Fruit fly (Drosophila melanogaster) whole organism, pupa: ENCODE data around the gene CG9541.

Source experiments
- CG10348 ChIP-seq: fragments of 200-800 bp; sonication (Bioruptor generic); IDR thresholded peaks from 2 replicates; pipeline ENCODE4 v1.3.6; 2022; ENCODE audit warnings: missing biosample characterization, missing genetic modification characterization
- CG12605 ChIP-seq: fragments of 200-800 bp; sonication (Bioruptor generic); IDR thresholded peaks from 2 replicates; pipeline ENCODE4 v1.3.6; 2022; ENCODE audit warnings: missing biosample characterization, missing genetic modification characterization
- CG13204 ChIP-seq: fragments of 200-800 bp; sonication (Bioruptor generic); optimal IDR thresholded peaks from 2 replicates; lab custom pipeline; 2018; ENCODE audit warnings: missing biosample characterization, mild to moderate bottlenecking, missing genetic modification characterization, moderate library complexity
- CG14655 ChIP-seq: fragments of 200-800 bp; sonication (Bioruptor generic); optimal IDR thresholded peaks from 3 replicates; lab custom pipeline; 2017; ENCODE audit warnings: mild to moderate bottlenecking, missing biosample characterization, missing genetic modification reagents, missing genetic modification characterization
- CG15710 ChIP-seq: fragments of 200-800 bp; sonication (Bioruptor generic); optimal IDR thresholded peaks from 2 replicates; lab custom pipeline; 2018; ENCODE audit warnings: missing biosample characterization, mild to moderate bottlenecking, missing genetic modification characterization, moderate library complexity
- CG17806 ChIP-seq: fragments of 200-800 bp; sonication (Bioruptor generic); optimal IDR thresholded peaks from 2 replicates; lab custom pipeline; 2018; ENCODE audit warnings: missing biosample characterization, mild to moderate bottlenecking, missing genetic modification characterization, moderate library complexity
- CG32121 ChIP-seq: fragments of 200-800 bp; sonication (Bioruptor generic); IDR thresholded peaks from 2 replicates; pipeline ENCODE4 v1.3.6; 2022; ENCODE audit warnings: missing biosample characterization, missing genetic modification characterization
- CG34367 ChIP-seq: fragments of 200-800 bp; sonication (Bioruptor generic); optimal IDR thresholded peaks from 2 replicates; lab custom pipeline; 2018; ENCODE audit warnings: missing biosample characterization, mild to moderate bottlenecking, missing genetic modification characterization
- CG4496 ChIP-seq: fragments of 200-800 bp; sonication (Bioruptor generic); IDR thresholded peaks from 3 replicates; pipeline ENCODE4 v1.3.6; 2022; ENCODE audit warnings: missing biosample characterization, missing genetic modification characterization
- CG8159 ChIP-seq: fragments of 200-800 bp; sonication (Bioruptor generic); optimal IDR thresholded peaks from 3 replicates; lab custom pipeline; 2018; ENCODE audit warnings: missing biosample characterization, mild to moderate bottlenecking, missing genetic modification characterization, moderate library complexity
- CG8301 ChIP-seq: fragments of 200-800 bp; sonication (Bioruptor generic); optimal IDR thresholded peaks from 2 replicates; lab custom pipeline; 2018; ENCODE audit warnings: missing biosample characterization, mild to moderate bottlenecking, missing genetic modification characterization
- CG9948 ChIP-seq: fragments of 200-800 bp; sonication (Bioruptor generic); optimal IDR thresholded peaks from 2 replicates; lab custom pipeline; 2018; ENCODE audit warnings: missing biosample characterization, mild to moderate bottlenecking, missing genetic modification characterization, moderate library complexity
- D1 ChIP-seq: fragments of 200-800 bp; sonication (Bioruptor generic); optimal IDR thresholded peaks from 2 replicates; lab custom pipeline; 2018; ENCODE audit warnings: missing biosample characterization, mild to moderate bottlenecking, missing genetic modification characterization, moderate library complexity
- EcR ChIP-seq: fragments of 200-800 bp; sonication (Bioruptor generic); optimal IDR thresholded peaks from 3 replicates; lab custom pipeline; 2019; ENCODE audit warnings: missing biosample characterization, missing genetic modification characterization, mild to moderate bottlenecking, moderate library complexity, missing genetic modification reagents
- Ets98B ChIP-seq: fragments of 200-800 bp; sonication (Bioruptor generic); IDR thresholded peaks from 2 replicates; pipeline ENCODE4 v1.3.6; 2022; ENCODE audit warnings: missing biosample characterization, missing genetic modification characterization
- Pif1A ChIP-seq: fragments of 200-800 bp; sonication (Bioruptor generic); optimal IDR thresholded peaks from 3 replicates; lab custom pipeline; 2016; ENCODE audit warnings: missing biosample characterization, missing genetic modification characterization
- Pif1B ChIP-seq: fragments of 200-800 bp; sonication (Bioruptor generic); optimal IDR thresholded peaks from 3 replicates; lab custom pipeline; 2016; ENCODE audit warnings: missing biosample characterization, missing genetic modification characterization
- Snoo ChIP-seq: fragments of 200-800 bp; sonication (Bioruptor generic); optimal IDR thresholded peaks from 3 replicates; lab custom pipeline; 2017; ENCODE audit warnings: missing biosample characterization, mild to moderate bottlenecking, missing genetic modification characterization, inconsistent platforms
- fd96Ca ChIP-seq: fragments of 200-800 bp; sonication (Bioruptor generic); IDR thresholded peaks from 3 replicates; pipeline ENCODE4 v1.3.6; 2022; ENCODE audit warnings: missing biosample characterization, missing genetic modification characterization
- gl ChIP-seq: fragments of 200-800 bp; sonication (Bioruptor generic); optimal IDR thresholded peaks from 2 replicates; lab custom pipeline; 2018; ENCODE audit warnings: missing biosample characterization, mild to moderate bottlenecking, missing genetic modification characterization
- rn ChIP-seq: fragments of 200-800 bp; sonication (Bioruptor generic); IDR thresholded peaks from 2 replicates; pipeline ENCODE4 v1.3.6; 2022; ENCODE audit warnings: missing biosample characterization, missing genetic modification characterization

CG9541 gene

DNA sequence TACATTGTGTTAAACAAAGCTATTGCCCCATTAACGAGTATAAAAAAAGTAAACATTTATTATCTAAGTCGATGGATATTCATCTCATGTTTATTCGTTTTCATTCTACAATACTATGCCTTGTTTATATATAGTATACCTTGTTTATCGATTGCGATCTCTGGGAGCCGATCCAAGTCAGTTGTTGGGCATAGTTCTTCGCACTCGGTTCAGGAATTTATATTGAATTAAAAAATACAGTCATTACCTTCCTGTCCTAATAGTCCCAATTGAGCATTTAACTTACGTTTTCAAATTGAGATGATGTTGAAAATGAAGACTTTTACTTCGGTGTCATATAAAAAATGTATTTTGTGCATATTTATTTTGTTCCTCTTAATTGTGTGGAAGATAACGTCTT is 10.6 kb downstream of the CG9541 start, which contains the start of gene CG32984:
TSS of gene CG32984 (plus strand) at position 301 of the 400 bp plus-strand sequence.
- TF ChIP-seq CG14655 (no peak), CG32121 (GFP tag; lab: Robert Waterston, UW) (no peak), CG8159 (tag; lab: Kevin White, UChicago) (no peak), CG34367 (tag; lab: Kevin White, UChicago) (no peak), EcR (GFP tag; lab: Kevin White, UChicago) (no peak), CG8301 (tag; lab: Kevin White, UChicago) (no peak), rn (GFP tag; lab: Robert Waterston, UW) (no peak), Snoo (tag; lab: Kevin White, UChicago) (no peak), gl (tag; lab: Kevin White, UChicago) (no peak), CG12605 (no peak), CG13204 (GFP tag; lab: Kevin White, UChicago) (no peak), CG10348 (GFP tag; lab: Robert Waterston, UW) (no peak), D1 (tag; lab: Kevin White, UChicago) (no peak), CG17806 (tag; lab: Kevin White, UChicago) (no peak), Ets98B (GFP tag; lab: Robert Waterston, UW) (no peak), CG4496 (GFP tag; lab: Robert Waterston, UW) (no peak), fd96Ca (GFP tag; lab: Robert Waterston, UW) (no peak), Pif1A (GFP tag; lab: Kevin White, UChicago) (no peak), CG15710 (tag; lab: Kevin White, UChicago) (no peak)

dm6 chr2L:8962254-8962653 is 13.0 kb downstream of the CG9541 start, which contains the start of the genes CG9525 and CG32985:
Gene CG9525, minus strand, starts transcription at chr2L:8962354.
Gene CG32985, plus strand, starts transcription at chr2L:8962533.
- TF ChIP-seq Pif1B (GFP tag; lab: Kevin White, UChicago) (no peak), CG8159 (tag; lab: Kevin White, UChicago) (no peak), CG34367 (tag; lab: Kevin White, UChicago) (no peak), gl (tag; lab: Kevin White, UChicago) (no peak), CG9948 (tag; lab: Kevin White, UChicago) (no peak)

- TF ChIP-seq CG14655 (peak; percentile 72), Pif1A (GFP tag; lab: Kevin White, UChicago) (peak; percentile 35), CG10348 (GFP tag; lab: Robert Waterston, UW) (no peak), CG17806 (tag; lab: Kevin White, UChicago) (no peak), fd96Ca (GFP tag; lab: Robert Waterston, UW) (peak; percentile 72), Pif1B (GFP tag; lab: Kevin White, UChicago) (peak; percentile 27), CG32121 (GFP tag; lab: Robert Waterston, UW) (no peak; the same call in none of the 2 replicates)
These were observed 16.2 kb downstream of the CG9541 start, which contains the start of gene CG31886 for dm6 chr2L:8959001-8959461. Gene CG31886, minus strand, starts transcription at chr2L:8959051.

- TF ChIP-seq CG17806 (tag; lab: Kevin White, UChicago) (peak; percentile 85), CG4496 (GFP tag; lab: Robert Waterston, UW) (peak; percentile 97), Ets98B (GFP tag; lab: Robert Waterston, UW) (peak; percentile 95), D1 (tag; lab: Kevin White, UChicago) (peak; percentile 75), CG8301 (tag; lab: Kevin White, UChicago) (peak; percentile 86), Pif1B (GFP tag; lab: Kevin White, UChicago) (peak; percentile 68), Pif1A (GFP tag; lab: Kevin White, UChicago) (peak; percentile 86), CG15710 (tag; lab: Kevin White, UChicago) (peak; percentile 81), gl (tag; lab: Kevin White, UChicago) (peak; percentile 46), rn (GFP tag; lab: Robert Waterston, UW) (peak; percentile 93), CG14655 (peak; percentile 86), CG8159 (tag; lab: Kevin White, UChicago) (peak; percentile 85), EcR (GFP tag; lab: Kevin White, UChicago) (no peak), fd96Ca (GFP tag; lab: Robert Waterston, UW) (peak; percentile 65; the same call in 1 of the 3 replicates), CG9948 (tag; lab: Kevin White, UChicago) (peak; percentile 82), Snoo (tag; lab: Kevin White, UChicago) (peak; percentile 88), CG32121 (GFP tag; lab: Robert Waterston, UW) (peak; percentile 97), CG10348 (GFP tag; lab: Robert Waterston, UW) (peak; percentile 84), CG13204 (GFP tag; lab: Kevin White, UChicago) (no peak), CG34367 (tag; lab: Kevin White, UChicago) (peak; percentile 74), CG12605 (peak; percentile 96)
- TF ChIP-seq, all 21 proteins: peak for 19
These were observed 17.2 kb downstream of the CG9541 start for dm6 chr2L:8958046-8958497.

DNA sequence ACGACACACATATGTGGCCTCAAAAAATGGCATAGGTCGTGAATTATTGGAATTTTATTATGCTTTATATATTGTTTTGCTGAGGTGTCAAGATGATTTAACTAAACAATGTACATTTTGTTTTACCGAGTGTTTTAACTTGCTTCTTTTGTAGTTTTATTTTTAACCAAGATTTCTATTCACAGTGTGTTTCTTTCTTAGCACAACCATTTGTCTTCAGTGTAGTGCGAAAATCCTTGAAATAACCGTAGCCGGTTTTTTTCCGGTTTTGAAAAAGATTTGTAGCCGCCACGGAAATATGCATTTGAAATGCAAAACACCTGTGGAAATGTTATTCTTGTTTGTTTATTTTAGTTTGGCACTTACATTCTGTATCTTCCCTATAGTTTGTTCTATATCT is 18.1 kb downstream of the CG9541 start:
- TF ChIP-seq CG15710 (tag; lab: Kevin White, UChicago) (no peak), CG8301 (tag; lab: Kevin White, UChicago) (no peak), CG13204 (GFP tag; lab: Kevin White, UChicago) (no peak), CG10348 (GFP tag; lab: Robert Waterston, UW) (no peak), fd96Ca (GFP tag; lab: Robert Waterston, UW) (no peak), rn (GFP tag; lab: Robert Waterston, UW) (no peak), EcR (GFP tag; lab: Kevin White, UChicago) (no peak), CG8159 (tag; lab: Kevin White, UChicago) (no peak), CG34367 (tag; lab: Kevin White, UChicago) (no peak)
